Worm (Caenorhabditis elegans): ENCODE results near the gene str-208.
A peak's percentile ranks its signal among the peaks of the same experiment; 100 is the strongest.

The str-208 gene

ce11 chrV:4908591-4908990 is 48.0 kb upstream of the str-208 start, which contains the start of gene ugt-13 (continued):
- TF ChIP-seq madf-5 (GFP tag; IDR thresholded peaks at IDR 0.05) (no peak), dve-1 (tag; optimal IDR thresholded peaks at IDR 0.05; ENCODE audit: insufficient read depth) (no peak), mdl-1 (tag; optimal IDR thresholded peaks at IDR 0.05) (no peak), unc-130 (GFP tag; optimal IDR thresholded peaks at IDR 0.05) (no peak), hif-1 (tag; optimal IDR thresholded peaks at IDR 0.05) (no peak), ceh-32 (tag; optimal IDR thresholded peaks at IDR 0.05; ENCODE audit: poor library complexity) (no peak), mep-1 (tag; optimal IDR thresholded peaks at IDR 0.05) (peak; percentile 61), nhr-111 (GFP tag; optimal IDR thresholded peaks at IDR 0.05) (no peak)

- TF ChIP-seq hmg-1.1 (GFP tag; IDR thresholded peaks at IDR 0.05) (no peak), aly-2 (tag; optimal IDR thresholded peaks at IDR 0.05) (no peak), dmd-8 (GFP tag; IDR thresholded peaks at IDR 0.05) (no peak), ceh-20 (GFP tag; IDR thresholded peaks at IDR 0.05) (no peak), mdl-1 (tag; optimal IDR thresholded peaks at IDR 0.05) (peak in 1 of 2 experiments; percentile 33), F49E8.2 (tag; optimal IDR thresholded peaks at IDR 0.05; ENCODE audit: borderline replicate concordance) (no peak), fos-1 (tag; optimal IDR thresholded peaks at IDR 0.05) (no peak), zip-2 (tag; optimal IDR thresholded peaks at IDR 0.05) (no peak), daf-12 (tag; optimal IDR thresholded peaks at IDR 0.05) (no peak), snpc-4 (tag; optimal IDR thresholded peaks at IDR 0.05) (no peak), D1046.2 (GFP tag; IDR thresholded peaks at IDR 0.05) (no peak), Y75B8A.6 (GFP tag; IDR thresholded peaks at IDR 0.05) (no peak), madf-5 (GFP tag; IDR thresholded peaks at IDR 0.05) (no peak), ceh-28 (tag; optimal IDR thresholded peaks at IDR 0.05) (no peak), mxl-2 (GFP tag; conservative IDR thresholded peaks at IDR 0.05) (no peak), ces-1 (GFP tag; optimal IDR thresholded peaks at IDR 0.05) (no peak), snpc-1.2 (GFP tag; IDR thresholded peaks at IDR 0.05) (no peak), mdt-29 (GFP tag; IDR thresholded peaks at IDR 0.05) (no peak), set-16 (GFP tag; IDR thresholded peaks at IDR 0.05) (no peak), daf-19 (GFP tag; conservative IDR thresholded peaks at IDR 0.05) (no peak), hlh-11 (tag; optimal IDR thresholded peaks at IDR 0.05) (peak; percentile 16), fkh-10 (GFP tag; optimal IDR thresholded peaks at IDR 0.05) (no peak), nhr-102 (tag; optimal IDR thresholded peaks at IDR 0.05) (no peak), nhr-76 (tag; optimal IDR thresholded peaks at IDR 0.05) (no peak), nhr-48 (tag; optimal IDR thresholded peaks at IDR 0.05) (peak; percentile 19), nhr-28 (tag; optimal IDR thresholded peaks at IDR 0.05) (peak; percentile 43), mxl-3 (GFP tag; optimal IDR thresholded peaks at IDR 0.05) (no peak), aha-1 (tag) (peak; percentile 32), unc-62 (GFP tag; optimal IDR thresholded peaks at IDR 0.05 in 1 of 2) (no peak), unc-62 (tag; optimal IDR thresholded peaks at IDR 0.05) (no peak), gei-8 (GFP tag; optimal IDR thresholded peaks at IDR 0.05) (no peak), F37D6.2 (tag; optimal IDR thresholded peaks at IDR 0.05) (no peak), duxl-1 (tag; optimal IDR thresholded peaks at IDR 0.05; ENCODE audit: poor library complexity) (no peak), attf-4 (tag; optimal IDR thresholded peaks at IDR 0.05) (no peak)
These were observed 44.3 kb upstream of the str-208 start, which contains the start of gene H23N18.5 for ce11 chrV:4912313-4912712. Gene H23N18.5, minus strand, starts transcription at chrV:4912381.

DNA sequence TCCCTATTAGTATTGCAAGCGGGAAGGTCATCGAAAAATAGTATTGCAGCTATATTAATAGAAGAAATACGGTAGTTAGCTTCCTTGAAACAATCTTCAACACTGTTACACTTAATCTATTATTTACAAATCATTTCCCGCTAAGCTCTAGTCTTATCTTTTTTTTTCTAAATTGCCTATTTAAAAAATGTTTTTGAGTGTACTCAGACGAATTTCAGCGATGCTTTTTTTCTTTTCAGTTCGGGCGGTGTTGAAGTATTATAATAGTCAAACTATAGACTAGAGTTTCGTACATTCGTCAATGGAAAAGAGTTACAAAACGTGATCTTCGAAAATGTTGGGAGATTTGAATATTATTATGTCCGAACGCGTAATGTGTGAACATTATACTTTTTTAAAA is 42.8 kb upstream of the str-208 start:
- no peak for TF ChIP-seq nhr-28 (tag; optimal IDR thresholded peaks at IDR 0.05)
- TF ChIP-seq lsy-2 (tag; optimal IDR thresholded peaks at IDR 0.05) = no peak
- TF ChIP-seq lin-39 (tag; optimal IDR thresholded peaks at IDR 0.05) = no peak
- TF ChIP-seq daf-16 (GFP tag; optimal IDR thresholded peaks at IDR 0.05) = no peak
- no peak for TF ChIP-seq daf-16 (tag; optimal IDR thresholded peaks at IDR 0.05)
- TF ChIP-seq tra-1 (GFP tag; IDR thresholded peaks at IDR 0.05) = no peak
- no peak for TF ChIP-seq lin-15B (tag; optimal IDR thresholded peaks at IDR 0.05)
